Worm (Caenorhabditis elegans): ENCODE data around the gene srg-37.

- TF ChIP-seq ceh-48 (tag; optimal IDR thresholded peaks at IDR 0.05) (no peak), nhr-11 (tag; optimal IDR thresholded peaks at IDR 0.05) (no peak), pqm-1 (tag; optimal IDR thresholded peaks at IDR 0.05) (no peak), pha-2 (tag; optimal IDR thresholded peaks at IDR 0.05) (no peak), mec-3 (tag; optimal IDR thresholded peaks at IDR 0.05; ENCODE audit: borderline replicate concordance) (no peak), ceh-24 (tag; optimal IDR thresholded peaks at IDR 0.05) (no peak), sox-4 (tag; optimal IDR thresholded peaks at IDR 0.05) (no peak), ceh-6 (GFP tag; optimal IDR thresholded peaks at IDR 0.05) (no peak)
These were observed 6.7 kb upstream of the srg-37 start for ce11 chrX:14241531-14241930.
